Fruit fly (Drosophila melanogaster) whole organism, larva: ENCODE data around the gene CG4911.

Source experiments
- noc ChIP-seq: fragments of 200-800 bp; sonication (Bioruptor generic); optimal IDR thresholded peaks from 3 replicates; lab custom pipeline; 2019; ENCODE audit warnings: missing biosample characterization, mild to moderate bottlenecking, missing genetic modification characterization, moderate library complexity

The CG4911 gene

DNA sequence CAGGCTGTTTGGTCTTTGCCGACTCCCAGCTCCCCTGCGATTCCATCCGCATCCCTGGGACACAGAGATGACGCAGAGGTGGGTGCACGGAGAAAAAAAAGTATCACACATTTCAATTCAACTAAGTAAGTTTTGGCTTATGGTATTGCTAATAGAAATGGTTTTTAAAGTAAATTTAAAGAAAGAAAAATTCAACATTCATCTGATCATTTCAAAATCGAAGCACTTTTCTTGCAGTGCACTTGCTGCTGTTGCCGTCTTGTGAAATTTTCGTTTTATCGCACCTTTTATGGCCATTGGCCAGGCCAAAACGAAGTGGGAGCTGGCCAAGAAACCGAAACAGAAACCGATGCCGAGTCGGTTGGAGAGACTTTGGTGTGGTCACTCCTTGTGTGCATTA, 27.2 kb downstream of the CG4911 start:
- peak; percentile 11 for TF ChIP-seq noc

DNA sequence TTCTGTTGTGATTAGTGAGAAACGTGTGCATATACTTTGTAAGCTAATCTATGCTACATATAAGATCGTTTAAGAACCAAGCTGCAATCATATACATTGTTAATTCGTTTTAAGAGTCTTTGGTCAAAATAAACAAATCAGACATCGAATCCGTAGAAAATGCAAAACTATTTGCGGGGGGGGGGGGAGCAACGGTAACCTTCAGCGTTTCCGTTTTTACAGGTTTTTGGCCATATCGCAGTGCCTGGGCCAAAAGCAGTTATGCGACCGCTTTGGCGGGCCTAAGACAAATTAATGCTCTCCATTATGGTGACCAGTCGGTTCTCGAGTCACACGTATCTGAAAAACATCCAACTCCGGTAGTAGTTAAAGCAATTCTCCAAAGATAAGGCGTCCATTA, 27.6 kb downstream of the CG4911 start:
- TF ChIP-seq noc = no peak

DNA sequence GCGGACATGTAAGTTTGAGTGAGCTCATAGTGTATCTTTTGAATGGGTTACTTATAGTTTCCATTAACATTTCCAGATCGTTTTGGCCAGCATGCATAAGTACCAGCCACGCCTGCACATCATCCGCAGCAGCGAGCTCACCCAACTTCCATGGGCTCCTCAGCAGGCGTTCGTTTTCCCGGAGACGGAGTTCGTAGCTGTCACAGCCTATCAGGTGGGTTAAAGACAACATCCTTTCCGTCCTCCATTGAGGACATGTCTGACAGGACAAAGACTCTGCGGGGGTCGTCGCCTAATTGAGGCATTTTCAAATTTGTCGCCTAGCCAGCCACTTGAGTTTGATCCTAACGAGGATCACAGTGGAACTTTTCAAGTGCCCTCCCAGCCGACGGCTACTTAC, 28.9 kb downstream of the CG4911 start:
- TF ChIP-seq noc = no peak

DNA sequence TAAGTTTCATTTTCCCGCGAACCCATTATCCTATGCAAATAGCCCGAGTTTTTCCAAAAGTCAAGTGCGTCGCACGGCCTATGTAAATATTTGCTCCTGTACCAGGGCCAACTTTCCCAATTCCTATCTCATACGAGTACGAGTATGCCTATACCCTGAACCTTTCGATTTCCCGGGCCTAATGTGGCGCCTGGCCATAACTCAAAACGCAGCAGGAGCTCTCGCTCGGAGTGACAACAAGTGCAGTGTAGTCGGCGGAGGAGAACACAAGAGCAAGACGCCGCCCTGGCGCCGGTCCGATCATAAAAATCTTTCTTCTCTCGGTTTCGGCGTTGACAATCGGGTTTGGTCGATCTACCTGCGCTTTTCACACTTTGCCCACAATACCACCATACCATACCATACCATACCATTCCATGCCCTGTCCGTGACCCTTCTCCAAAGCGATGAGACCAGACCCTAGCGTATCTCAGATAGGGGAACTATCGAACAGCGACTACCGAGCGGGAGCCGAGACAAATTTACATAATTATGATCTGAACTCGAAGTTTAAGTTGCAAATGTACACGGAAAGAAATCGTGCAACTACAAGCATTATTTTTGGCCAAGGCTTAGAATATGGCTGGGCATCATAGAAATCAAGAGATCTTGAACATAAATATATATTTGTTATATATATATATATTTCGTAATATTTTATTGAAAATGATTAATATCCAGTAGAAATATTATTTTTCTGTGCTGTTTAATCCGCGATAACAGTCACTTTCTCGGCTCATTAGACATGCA, 30.1 kb downstream of the CG4911 start:
- no peak for TF ChIP-seq noc

DNA sequence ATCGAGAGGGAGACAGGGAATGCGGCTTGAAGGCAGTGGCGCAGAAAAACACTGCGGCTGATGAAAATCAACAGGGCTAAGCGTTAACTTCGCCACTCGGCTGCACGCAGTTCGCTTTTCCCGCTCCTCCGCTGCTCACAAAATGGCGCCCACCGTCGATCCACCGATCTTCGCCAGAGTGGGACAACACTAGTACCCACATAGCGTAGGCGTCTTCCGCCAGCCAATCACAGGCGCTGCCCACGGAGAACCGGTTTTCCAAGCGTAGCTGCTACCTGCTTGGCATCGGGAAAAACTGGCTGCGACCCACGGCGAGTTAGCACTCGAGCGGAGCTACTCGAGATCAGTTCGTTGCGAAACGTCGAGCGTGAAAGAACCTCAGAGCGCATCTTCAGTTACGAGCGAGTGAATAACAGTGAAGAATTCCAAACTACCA, 31.5 kb downstream of the CG4911 start, which contains the start of gene Doc1:
Doc1 (plus strand) TSS at position 334 of the 436 bp plus-strand sequence.
- no peak for TF ChIP-seq noc

DNA sequence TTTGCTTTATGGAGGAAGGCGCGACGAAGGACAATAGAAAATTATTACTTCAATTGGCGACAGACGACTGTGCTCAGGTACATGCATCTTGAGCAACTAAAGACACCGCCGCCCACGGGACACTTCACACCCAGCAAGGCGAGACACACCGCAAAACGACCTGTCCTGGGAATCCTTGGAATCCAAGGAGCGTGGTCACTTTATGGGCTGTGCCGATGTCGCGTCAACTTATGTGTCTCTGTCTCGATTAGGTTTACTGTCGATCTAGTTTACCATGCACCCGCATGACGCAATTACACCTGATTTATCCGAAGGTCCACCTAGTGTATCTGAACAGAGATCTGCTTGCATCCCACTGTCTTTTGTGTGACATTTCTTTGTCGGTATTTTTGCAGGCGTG, 33.3 kb downstream of the CG4911 start:
- no peak for TF ChIP-seq noc

DNA sequence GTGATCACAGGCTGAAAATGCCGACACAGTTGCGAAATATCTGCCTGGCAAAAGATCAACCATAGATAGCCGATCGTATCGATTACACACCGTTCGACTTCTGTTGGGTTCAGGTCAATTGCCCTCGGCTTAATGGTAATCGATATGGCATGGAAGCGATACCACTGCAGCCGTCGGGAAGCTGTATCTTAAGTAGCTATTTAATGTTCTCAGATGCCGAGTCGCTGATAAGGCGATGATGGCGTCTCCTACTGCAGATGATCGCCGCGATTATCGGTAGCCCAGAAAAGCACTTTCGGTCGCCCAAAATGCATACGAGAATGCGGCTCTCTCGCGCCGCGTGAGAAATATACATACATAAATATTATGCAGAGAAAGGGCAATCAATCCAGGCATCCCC, 34.9 kb downstream of the CG4911 start:
- no peak for TF ChIP-seq noc

DNA sequence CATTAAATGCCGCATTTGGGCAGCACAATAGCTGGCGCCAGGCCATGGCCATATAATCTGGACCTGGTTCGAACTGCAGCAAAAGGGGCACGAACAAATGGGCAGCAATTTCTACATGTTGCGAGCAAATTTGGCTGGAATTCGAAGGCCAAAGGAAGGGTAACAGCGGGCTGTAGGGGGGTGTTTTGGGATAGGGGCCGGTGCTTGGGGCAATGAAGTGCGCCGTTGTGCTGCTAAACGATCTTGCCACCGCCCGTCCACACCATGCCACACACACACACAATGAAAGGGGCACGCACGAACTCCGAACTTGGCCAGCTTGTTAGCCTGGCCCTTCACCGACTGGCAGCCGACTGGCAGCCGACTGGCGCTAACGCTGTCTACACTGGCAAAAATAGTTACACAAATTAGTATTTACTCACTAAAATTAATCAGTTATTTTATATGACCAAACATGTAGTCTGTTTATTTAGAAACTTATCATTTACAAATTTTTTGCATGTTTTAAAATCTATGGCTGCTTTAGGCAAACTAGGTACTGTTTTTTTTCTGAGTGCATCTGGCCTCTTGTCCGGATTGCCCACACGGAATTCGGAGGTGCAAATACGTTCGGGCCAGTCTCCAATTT, 38.4 kb downstream of the CG4911 start:
- no peak for TF ChIP-seq noc

DNA sequence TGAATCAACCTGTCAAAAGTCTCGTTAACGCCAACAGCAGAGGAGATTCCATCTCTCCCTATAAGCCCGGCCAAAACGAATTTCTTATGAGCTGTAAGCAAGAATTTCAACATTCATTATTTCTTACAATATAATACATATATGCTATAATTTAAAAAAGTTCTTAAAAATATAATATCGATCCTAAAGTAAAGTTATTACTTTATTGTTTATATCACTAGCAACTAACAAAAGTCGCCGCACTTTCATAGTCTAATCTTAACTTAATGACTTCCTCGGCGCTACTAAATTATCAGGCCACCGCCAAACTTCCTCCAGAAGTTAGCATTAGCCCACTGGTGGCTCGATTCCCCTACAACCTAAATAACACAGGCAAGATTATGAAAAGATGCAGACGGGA, 39.0 kb downstream of the CG4911 start:
- no peak for TF ChIP-seq noc

DNA sequence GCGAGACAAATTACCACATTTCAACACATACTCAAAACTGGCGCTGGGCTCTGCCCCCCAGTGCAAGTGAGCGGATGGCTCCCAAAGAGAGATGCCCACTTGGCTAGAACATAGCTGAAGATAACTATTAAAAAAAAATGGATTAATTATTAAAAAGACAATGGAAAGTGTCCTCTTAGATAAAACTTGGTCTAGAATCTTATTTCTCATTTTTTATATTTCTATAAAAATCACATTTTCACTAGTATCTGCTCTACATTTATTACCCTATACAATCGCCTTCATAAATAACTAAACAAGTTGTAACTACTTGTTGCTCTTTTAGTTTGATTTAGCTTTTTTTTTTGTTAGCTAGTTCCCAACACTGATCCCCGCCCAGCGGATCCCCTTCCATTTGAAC, 39.7 kb downstream of the CG4911 start:
- no peak for TF ChIP-seq noc

DNA sequence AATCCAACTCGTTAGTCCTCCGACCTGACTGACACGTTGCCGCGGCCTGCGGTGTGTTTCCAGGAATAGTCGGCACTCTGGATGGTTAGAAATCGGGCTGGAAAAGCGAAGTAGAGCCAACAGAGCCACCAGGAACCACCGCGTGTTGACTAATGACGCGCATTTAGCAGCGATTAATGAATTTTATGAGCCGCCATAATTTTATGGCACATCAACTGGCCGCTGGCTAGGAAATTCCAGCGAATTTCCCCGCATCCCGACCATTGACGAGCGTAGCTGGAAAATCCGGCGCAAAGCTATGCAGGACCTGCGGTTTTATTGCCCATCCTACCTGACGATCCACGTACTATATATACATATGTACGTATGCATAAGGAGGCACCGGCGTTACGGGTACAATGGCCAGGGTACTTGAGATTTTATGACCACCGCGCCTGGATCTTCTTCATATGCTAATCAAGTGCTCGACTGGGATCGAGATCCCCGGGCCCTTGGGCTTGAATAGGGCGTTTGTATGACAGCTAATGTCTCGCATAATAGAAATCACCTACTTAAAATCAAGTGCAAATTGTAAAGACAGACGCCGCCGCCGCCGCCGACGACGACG, 43.2 kb downstream of the CG4911 start:
- TF ChIP-seq noc = no peak

DNA sequence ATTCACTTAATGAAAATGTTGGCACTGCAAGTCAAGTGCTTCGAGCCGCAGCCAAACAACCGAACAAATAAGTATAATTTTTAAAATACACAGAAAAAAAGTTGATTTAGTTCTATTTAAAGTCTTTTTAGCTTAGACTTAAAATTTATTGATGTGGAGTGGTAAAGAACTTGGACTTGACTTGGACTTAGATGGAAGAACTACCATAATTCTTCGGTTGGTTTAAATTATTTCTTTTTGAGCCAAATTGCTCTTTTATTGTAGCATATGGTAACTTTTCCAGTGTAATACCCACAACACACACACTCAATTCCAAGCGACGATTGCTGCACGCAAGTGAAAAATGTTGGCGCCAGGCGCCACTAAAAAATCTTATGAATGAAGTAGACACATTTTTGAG, 44.5 kb downstream of the CG4911 start:
- TF ChIP-seq noc = no peak

DNA sequence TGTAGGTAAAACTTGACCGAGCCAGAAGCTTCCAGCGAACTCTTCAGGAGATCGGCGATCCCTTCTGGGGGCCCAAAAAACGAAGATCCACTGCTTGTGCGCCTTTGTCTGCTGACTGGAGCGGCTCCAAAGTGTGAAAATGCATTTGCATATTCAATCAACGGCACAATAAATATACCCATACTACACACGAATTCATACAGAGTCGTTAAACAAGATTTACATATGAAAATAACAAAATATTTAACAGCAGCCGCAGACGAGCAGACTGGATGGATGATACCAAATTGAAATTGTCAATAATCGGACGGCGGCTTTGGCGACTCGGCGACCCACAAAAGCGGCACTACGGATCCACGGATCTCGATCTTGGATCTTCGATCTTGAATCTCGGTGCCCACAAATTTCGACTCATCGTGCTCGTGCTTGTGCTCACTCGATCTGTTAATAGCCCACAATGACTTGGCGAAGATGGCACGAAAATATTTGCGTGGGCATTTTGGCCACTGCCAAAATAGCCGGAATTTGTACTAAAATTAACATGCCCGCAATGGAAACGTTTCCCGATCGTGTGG, 45.3 kb downstream of the CG4911 start:
- TF ChIP-seq noc = no peak

DNA sequence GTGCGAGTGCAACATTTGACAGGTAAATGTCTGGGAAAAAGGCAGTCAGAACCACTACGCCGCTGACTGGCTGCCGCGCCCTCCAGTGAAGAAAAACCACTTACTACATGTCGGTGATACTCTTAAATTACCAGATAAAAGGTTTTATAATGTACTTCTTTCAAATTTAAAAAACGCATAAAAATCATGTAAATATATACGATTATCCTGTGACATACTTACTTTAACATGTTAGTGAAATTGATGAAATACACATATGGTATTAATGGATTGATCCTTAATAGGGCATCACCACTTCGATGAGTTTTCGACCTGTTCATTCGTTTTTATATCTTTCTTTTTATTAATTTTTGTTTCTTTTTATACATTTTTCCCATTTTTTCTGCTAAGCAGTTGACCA, 46.0 kb downstream of the CG4911 start:
- TF ChIP-seq noc = no peak

DNA sequence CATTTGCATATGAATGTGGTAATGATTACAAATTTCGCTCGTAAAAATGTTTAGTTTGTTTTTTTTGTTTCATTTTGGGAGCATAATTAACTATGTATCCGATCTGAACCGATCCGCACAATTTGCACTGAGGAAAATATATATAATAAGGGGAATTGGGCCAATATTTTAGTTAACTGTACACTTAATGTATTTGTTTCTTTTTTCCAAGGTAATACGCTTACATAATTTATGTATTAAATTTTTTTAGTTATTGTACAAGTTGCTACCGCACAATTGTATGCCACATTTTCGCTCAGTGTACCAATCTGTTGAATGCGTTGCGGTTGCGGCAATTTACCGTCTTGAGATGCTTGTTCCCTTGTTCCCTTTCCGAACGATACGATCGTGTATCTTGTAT, 46.9 kb downstream of the CG4911 start:
- peak; percentile 47 for TF ChIP-seq noc

DNA sequence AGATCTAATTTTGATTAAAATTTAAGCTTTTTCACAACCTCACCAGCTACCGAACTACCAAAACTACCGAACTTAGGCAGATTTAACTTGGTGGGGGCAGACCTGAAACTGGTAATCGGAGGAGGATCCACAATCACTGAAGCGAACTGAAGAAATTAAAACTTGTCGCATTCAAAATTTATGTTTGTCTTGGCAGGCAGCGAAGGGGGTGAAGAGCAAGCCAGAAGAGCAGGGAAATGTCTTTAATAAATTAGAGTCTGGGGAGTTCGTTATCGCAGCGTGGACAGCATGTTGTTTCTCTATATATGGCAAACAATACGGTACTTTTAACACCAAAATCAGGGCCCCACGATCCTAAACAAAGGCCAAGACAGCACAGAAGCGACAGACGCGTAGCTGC, 47.4 kb downstream of the CG4911 start:
- peak; percentile 36 for TF ChIP-seq noc

DNA sequence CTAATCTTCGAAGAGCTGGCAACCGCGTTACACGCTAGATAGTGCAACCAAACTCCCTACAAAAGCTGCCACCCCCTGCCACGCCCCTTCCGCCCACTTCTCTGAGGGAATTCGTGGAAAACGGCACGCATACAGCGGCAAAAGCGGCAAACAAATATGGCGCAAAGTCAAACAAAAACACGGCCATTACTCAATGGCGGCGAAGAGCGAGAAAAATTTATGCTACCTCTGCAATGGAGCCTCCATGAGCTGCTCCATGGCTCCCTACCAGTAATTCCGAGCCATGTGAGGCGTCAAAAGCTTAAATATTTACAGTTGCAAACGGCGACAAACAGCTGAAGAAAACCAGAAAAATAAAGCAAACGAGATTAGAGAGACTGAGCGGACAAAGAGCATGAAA, 47.8 kb downstream of the CG4911 start:
- no peak for TF ChIP-seq noc

DNA sequence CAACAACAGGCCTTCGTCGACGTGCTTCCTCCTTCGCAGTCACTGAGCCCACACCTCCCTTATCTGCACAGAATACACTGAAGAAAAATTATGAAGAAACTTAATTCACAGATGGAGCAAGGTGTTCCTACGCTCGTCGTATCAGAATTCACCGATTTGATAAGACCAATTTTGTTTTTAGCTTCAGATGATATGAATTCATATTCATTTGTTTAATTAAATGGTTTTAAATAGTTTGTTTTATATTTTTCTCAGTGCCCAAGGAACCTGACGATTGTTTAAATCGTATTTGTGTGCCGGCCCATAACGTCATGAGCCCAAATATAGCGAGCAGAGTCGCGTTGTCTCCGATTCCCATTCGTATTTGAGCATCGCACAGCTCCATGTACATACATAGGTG, 48.9 kb downstream of the CG4911 start:
- TF ChIP-seq noc = peak; percentile 78
